Fruit fly (Drosophila melanogaster): Measurements from ENCODE around the gene Jon25Biii.

DNA sequence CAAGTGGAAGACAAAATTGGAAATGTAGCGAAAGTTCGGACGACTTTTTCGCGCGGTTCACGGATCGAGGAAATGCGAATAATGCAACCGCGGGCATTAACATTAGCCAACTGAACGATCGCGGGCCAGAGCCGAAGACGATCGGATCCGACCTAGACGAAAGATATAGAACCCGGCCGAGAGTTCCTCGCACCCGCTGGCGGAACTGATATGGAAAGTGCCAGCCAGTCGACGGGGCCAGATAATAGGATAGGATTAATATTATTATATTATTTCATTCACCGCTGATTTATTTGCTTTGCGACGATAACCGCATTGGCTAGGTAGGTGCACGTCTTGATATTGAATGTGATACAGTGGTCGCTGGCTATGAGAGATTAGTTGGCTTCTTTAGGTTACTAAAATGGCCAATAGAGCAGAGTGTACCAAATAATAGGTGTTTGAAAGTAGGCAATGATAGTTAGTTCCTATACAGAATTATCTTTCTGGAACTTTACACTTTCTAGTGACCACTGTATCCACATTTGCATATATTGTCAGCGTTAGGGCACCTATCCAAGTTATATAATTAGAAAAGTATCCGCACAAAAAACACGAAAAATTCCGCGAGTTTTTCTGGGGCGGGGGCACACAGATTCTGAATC, 48.9 kb upstream of the Jon25Biii start:
- TF ChIP-seq CG8478 (optimal IDR thresholded peaks at IDR 0.05) (no peak), psq (optimal IDR thresholded peaks at IDR 0.05) (no peak), Dll (optimal IDR thresholded peaks at IDR 0.05) (no peak)

Measured in whole organism.